Worm (Caenorhabditis elegans) whole organism, L3 larva: ENCODE results near the gene F43E2.6.
A peak's percentile ranks its signal among the peaks of the same experiment; 100 is the strongest.

Source experiments
- R02D3.7 ChIP-seq: fragments of 150-350 bp; optimal IDR thresholded peaks from 2 replicates; lab custom pipeline; 2014; ENCODE audit warnings: missing biosample characterization, missing genetic modification characterization
- aly-2 ChIP-seq: fragments of 150-350 bp; optimal IDR thresholded peaks from 2 replicates; lab custom pipeline; 2014; ENCODE audit warnings: missing biosample characterization, missing genetic modification characterization
- ama-1 ChIP-seq: fragments of 150-350 bp; optimal IDR thresholded peaks from 2 replicates; lab custom pipeline; 2018
- ceh-16 ChIP-seq: sonication (generic microtip); optimal IDR thresholded peaks from 2 replicates; lab custom pipeline; 2017; ENCODE audit warnings: missing biosample characterization, missing genetic modification characterization
- ceh-28 ChIP-seq: fragments of 150-350 bp; optimal IDR thresholded peaks from 2 replicates; lab custom pipeline; 2014; ENCODE audit warnings: missing biosample characterization, missing genetic modification reagents, missing genetic modification characterization
- ceh-9 ChIP-seq: sonication (generic microtip); optimal IDR thresholded peaks from 2 replicates; lab custom pipeline; 2018; ENCODE audit warnings: missing biosample characterization, missing genetic modification characterization
- daf-12 ChIP-seq: fragments of 150-350 bp; optimal IDR thresholded peaks from 2 replicates; lab custom pipeline; 2014; ENCODE audit warnings: missing biosample characterization, missing genetic modification reagents, missing genetic modification characterization
- egl-27 ChIP-seq: sonication (generic microtip); optimal IDR thresholded peaks from 4 replicates; lab custom pipeline; 2017; ENCODE audit warnings: missing biosample characterization, missing genetic modification reagents, missing genetic modification characterization
- elt-2 ChIP-seq: sonication (generic microtip); optimal IDR thresholded peaks from 2 replicates; lab custom pipeline; 2016; ENCODE audit warnings: missing genetic modification reagents, mild to moderate bottlenecking, missing genetic modification characterization, missing compliant biosample characterization
- elt-3 ChIP-seq, 3 experiments: fragments of 150-350 bp in 1 of 3; sonication (generic microtip) in 2 of 3; optimal IDR thresholded peaks; 2 replicates in 2 of 3; 4 replicates in 1 of 3; lab custom pipeline; 2014 to 2017; ENCODE audit warnings: missing biosample characterization in 3 of 3, missing genetic modification characterization in 3 of 3
- fkh-10 ChIP-seq: sonication (generic microtip); optimal IDR thresholded peaks from 2 replicates; lab custom pipeline; 2017; ENCODE audit warnings: missing biosample characterization, missing genetic modification reagents, missing genetic modification characterization
- hmg-11 ChIP-seq: sonication (generic microtip); optimal IDR thresholded peaks from 2 replicates; lab custom pipeline; 2016; ENCODE audit warnings: missing genetic modification characterization, missing compliant biosample characterization
- jun-1 ChIP-seq: fragments of 150-350 bp; optimal IDR thresholded peaks from 2 replicates; lab custom pipeline; 2014; ENCODE audit warnings: missing biosample characterization, missing genetic modification reagents, missing genetic modification characterization
- lin-15B ChIP-seq: fragments of 150-350 bp; optimal IDR thresholded peaks from 2 replicates; lab custom pipeline; 2014; ENCODE audit warnings: missing biosample characterization, missing genetic modification characterization
- lin-39 ChIP-seq: fragments of 150-350 bp; optimal IDR thresholded peaks from 2 replicates; lab custom pipeline; 2018; ENCODE audit warnings: missing biosample characterization, missing genetic modification reagents, missing genetic modification characterization
- lsy-12 ChIP-seq: sonication (generic microtip); optimal IDR thresholded peaks from 2 replicates; lab custom pipeline; 2016; ENCODE audit warnings: mild to moderate bottlenecking, missing genetic modification characterization, missing compliant biosample characterization
- mdl-1 ChIP-seq: fragments of 150-350 bp; optimal IDR thresholded peaks from 2 replicates; lab custom pipeline; 2014; ENCODE audit warnings: missing biosample characterization, missing genetic modification characterization
- nfya-1 ChIP-seq: sonication (generic microtip); optimal IDR thresholded peaks from 2 replicates; lab custom pipeline; 2017; ENCODE audit warnings: missing genetic modification characterization, mild to moderate bottlenecking, missing compliant biosample characterization, antibody characterized with exemption, moderate library complexity; ENCODE audit not compliant: insufficient read depth
- nhr-11 ChIP-seq: fragments of 150-350 bp; optimal IDR thresholded peaks from 2 replicates; lab custom pipeline; 2014; ENCODE audit warnings: missing biosample characterization, missing genetic modification characterization
- nhr-12 ChIP-seq: fragments of 150-350 bp; optimal IDR thresholded peaks from 2 replicates; lab custom pipeline; 2014; ENCODE audit warnings: missing biosample characterization, missing genetic modification characterization
- nhr-23 ChIP-seq: fragments of 150-350 bp; optimal IDR thresholded peaks from 2 replicates; lab custom pipeline; 2014; ENCODE audit warnings: missing biosample characterization, missing genetic modification reagents, missing genetic modification characterization
- nhr-237 ChIP-seq: fragments of 150-350 bp; optimal IDR thresholded peaks from 2 replicates; lab custom pipeline; 2014; ENCODE audit warnings: missing biosample characterization, missing genetic modification characterization
- nhr-25 ChIP-seq: sonication (generic microtip); optimal IDR thresholded peaks from 2 replicates; lab custom pipeline; 2017; ENCODE audit warnings: missing biosample characterization, missing genetic modification characterization
- nhr-43 ChIP-seq: sonication (generic microtip); optimal IDR thresholded peaks from 2 replicates; lab custom pipeline; 2016; ENCODE audit warnings: mild to moderate bottlenecking, missing genetic modification characterization, missing compliant biosample characterization; ENCODE audit not compliant: poor library complexity, severe bottlenecking
- nhr-77 ChIP-seq: fragments of 150-350 bp; optimal IDR thresholded peaks from 2 replicates; lab custom pipeline; 2014; ENCODE audit warnings: missing biosample characterization, missing genetic modification characterization
- pha-4 ChIP-seq: fragments of 150-350 bp; optimal IDR thresholded peaks from 2 replicates; lab custom pipeline; 2014; ENCODE audit warnings: missing biosample characterization, missing genetic modification reagents, missing genetic modification characterization
- pqm-1 ChIP-seq: fragments of 150-350 bp; optimal IDR thresholded peaks from 2 replicates; lab custom pipeline; 2017; ENCODE audit warnings: missing biosample characterization, missing genetic modification characterization, inconsistent platforms
- sea-2 ChIP-seq: fragments of 150-350 bp; sonication (generic microtip); optimal IDR thresholded peaks from 4 replicates; lab custom pipeline; 2014; ENCODE audit warnings: missing biosample characterization, missing genetic modification reagents, missing genetic modification characterization
- skn-1 ChIP-seq: fragments of 150-350 bp; optimal IDR thresholded peaks from 2 replicates; lab custom pipeline; 2014; ENCODE audit warnings: missing biosample characterization, missing genetic modification characterization
- snpc-4 ChIP-seq: fragments of 150-350 bp; optimal IDR thresholded peaks from 2 replicates; lab custom pipeline; 2014; ENCODE audit warnings: missing biosample characterization, missing genetic modification characterization
- tbx-2 ChIP-seq: sonication (generic microtip); optimal IDR thresholded peaks from 2 replicates; lab custom pipeline; 2016; ENCODE audit warnings: mild to moderate bottlenecking, missing genetic modification characterization, missing compliant biosample characterization
- unc-39 ChIP-seq: sonication (generic microtip); optimal IDR thresholded peaks from 4 replicates; lab custom pipeline; 2017; ENCODE audit warnings: missing biosample characterization, missing genetic modification characterization
- unc-62 ChIP-seq: fragments of 150-350 bp; sonication (generic microtip); optimal IDR thresholded peaks from 4 replicates; lab custom pipeline; 2014; ENCODE audit warnings: missing biosample characterization, missing genetic modification reagents, missing genetic modification characterization
- zag-1 ChIP-seq: fragments of 150-350 bp; optimal IDR thresholded peaks from 2 replicates; lab custom pipeline; 2014; ENCODE audit warnings: missing biosample characterization, missing genetic modification characterization
- ztf-4 ChIP-seq: fragments of 150-350 bp; optimal IDR thresholded peaks from 2 replicates; lab custom pipeline; 2014; ENCODE audit warnings: missing biosample characterization, missing genetic modification characterization

F43E2.6 gene

ce11 chrII:7343668-7344067, 25.0 kb downstream of the F43E2.6 start:
- TF ChIP-seq nhr-237 (tag; lab: Kevin White, UChicago), result no peak
- TF ChIP-seq nhr-25 (tag; lab: Kevin White, UChicago), result no peak
- TF ChIP-seq unc-39 (tag; lab: Kevin White, UChicago), result no peak
- TF ChIP-seq lin-39 (tag; lab: Kevin White, UChicago), result peak; percentile 34
- TF ChIP-seq lin-15B (tag; lab: Kevin White, UChicago), result no peak
- no peak for TF ChIP-seq sea-2 (GFP tag; lab: Kevin White, UChicago)
- peak; percentile 86 for TF ChIP-seq ama-1 (lab: Kevin White, UChicago)
- TF ChIP-seq fkh-10 (GFP tag; lab: Kevin White, UChicago), result no peak

- no peak for TF ChIP-seq nhr-11 (tag; lab: Kevin White, UChicago)
- peak; percentile 48 for TF ChIP-seq ama-1 (lab: Kevin White, UChicago)
- TF ChIP-seq nhr-23, result peak; percentile 63
- no peak for TF ChIP-seq hmg-11 (tag; lab: Kevin White, UChicago)
- TF ChIP-seq mdl-1 (tag; lab: Kevin White, UChicago), result peak; percentile 50
- no peak for TF ChIP-seq zag-1 (tag; lab: Kevin White, UChicago)
- TF ChIP-seq R02D3.7 (tag; lab: Kevin White, UChicago), result peak; percentile 0
- no peak for TF ChIP-seq nhr-237 (tag; lab: Kevin White, UChicago)
- TF ChIP-seq unc-62 (GFP tag; lab: Kevin White, UChicago), result no peak
- TF ChIP-seq nhr-12 (tag; lab: Kevin White, UChicago), result no peak
- TF ChIP-seq aly-2 (tag; lab: Kevin White, UChicago), result no peak
- peak; percentile 89 for TF ChIP-seq nhr-43 (tag; lab: Kevin White, UChicago)
Measured at ce11 chrII:7342884-7343283, 25.8 kb downstream of the F43E2.6 start.

- no peak for TF ChIP-seq skn-1
- TF ChIP-seq tbx-2 (tag; lab: Kevin White, UChicago), result no peak
Measured at ce11 chrII:7341572-7342303, 26.9 kb downstream of the F43E2.6 start.

- TF ChIP-seq ama-1 (lab: Kevin White, UChicago), result peak; percentile 65
- no peak for TF ChIP-seq nhr-77 (tag; lab: Kevin White, UChicago)
- TF ChIP-seq pha-4, result peak; percentile 73
- TF ChIP-seq ceh-9 (tag; lab: Kevin White, UChicago), result no peak
Measured at ce11 chrII:7340703-7341102, 28.0 kb downstream of the F43E2.6 start.

- peak; percentile 24 for TF ChIP-seq nhr-25 (tag; lab: Kevin White, UChicago)
- TF ChIP-seq unc-39 (tag; lab: Kevin White, UChicago), result no peak
- no peak for TF ChIP-seq elt-2 (tag; lab: Kevin White, UChicago)
- no peak for TF ChIP-seq daf-12
- peak; percentile 10 for TF ChIP-seq ceh-28 (tag; lab: Kevin White, UChicago)
- TF ChIP-seq nfya-1 (tag; lab: Kevin White, UChicago), result peak; percentile 35
- TF ChIP-seq nhr-23, result peak; percentile 50
- TF ChIP-seq ama-1 (lab: Kevin White, UChicago), result peak; percentile 52
- TF ChIP-seq elt-3 (tag; optimal IDR thresholded peaks at IDR 0.05; lab: Kevin White, UChicago), result peak in 1 of 3 experiments; percentile 56
- TF ChIP-seq jun-1 (tag; lab: Kevin White, UChicago), result no peak
Measured at ce11 chrII:7338995-7339394, 29.7 kb downstream of the F43E2.6 start, which contains the start of gene nhr-21. nhr-21 (plus strand) TSS chrII:7339229.

ce11 chrII:7337469-7337893, 31.2 kb downstream of the F43E2.6 start:
- no peak for TF ChIP-seq ceh-9 (tag; lab: Kevin White, UChicago)
- TF ChIP-seq ceh-28 (tag; lab: Kevin White, UChicago), result peak; percentile 67
- peak; percentile 72 for TF ChIP-seq nfya-1 (tag; lab: Kevin White, UChicago)
- peak; percentile 75 for TF ChIP-seq tbx-2 (tag; lab: Kevin White, UChicago)
- peak; percentile 61 for TF ChIP-seq hmg-11 (tag; lab: Kevin White, UChicago)
- peak; percentile 67 for TF ChIP-seq lin-39 (tag; lab: Kevin White, UChicago)
- peak; percentile 83 for TF ChIP-seq jun-1 (tag; lab: Kevin White, UChicago)
- TF ChIP-seq elt-3 (tag; optimal IDR thresholded peaks at IDR 0.05; lab: Kevin White, UChicago), result peak in 2 of 3 experiments; percentile 34 to 69
- peak; percentile 91 for TF ChIP-seq pha-4
- TF ChIP-seq lin-15B (tag; lab: Kevin White, UChicago), result peak; percentile 2
- TF ChIP-seq egl-27, result no peak
- peak; percentile 92 for TF ChIP-seq nhr-23
- TF ChIP-seq ztf-4 (tag; lab: Kevin White, UChicago), result peak; percentile 53
- TF ChIP-seq ama-1 (lab: Kevin White, UChicago), result peak; percentile 17
- peak; percentile 66 for TF ChIP-seq lsy-12 (tag; lab: Kevin White, UChicago)
- no peak for TF ChIP-seq aly-2 (tag; lab: Kevin White, UChicago)
- TF ChIP-seq nhr-77 (tag; lab: Kevin White, UChicago), result no peak
- TF ChIP-seq mdl-1 (tag; lab: Kevin White, UChicago), result peak; percentile 63
- TF ChIP-seq nhr-25 (tag; lab: Kevin White, UChicago), result peak; percentile 90
- TF ChIP-seq elt-2 (tag; lab: Kevin White, UChicago), result peak; percentile 94
- TF ChIP-seq pqm-1 (tag; lab: Kevin White, UChicago), result peak; percentile 95
- TF ChIP-seq daf-12, result no peak
- TF ChIP-seq nhr-237 (tag; lab: Kevin White, UChicago), result no peak
- TF ChIP-seq ceh-16, result no peak
- TF ChIP-seq nhr-43 (tag; lab: Kevin White, UChicago), result peak; percentile 99
- TF ChIP-seq R02D3.7 (tag; lab: Kevin White, UChicago), result peak; percentile 10
- TF ChIP-seq snpc-4, result peak; percentile 37
- TF ChIP-seq, all 47 proteins: peak for 20
